Fruit fly (Drosophila melanogaster): ENCODE measurements around the gene Crtc.

DNA sequence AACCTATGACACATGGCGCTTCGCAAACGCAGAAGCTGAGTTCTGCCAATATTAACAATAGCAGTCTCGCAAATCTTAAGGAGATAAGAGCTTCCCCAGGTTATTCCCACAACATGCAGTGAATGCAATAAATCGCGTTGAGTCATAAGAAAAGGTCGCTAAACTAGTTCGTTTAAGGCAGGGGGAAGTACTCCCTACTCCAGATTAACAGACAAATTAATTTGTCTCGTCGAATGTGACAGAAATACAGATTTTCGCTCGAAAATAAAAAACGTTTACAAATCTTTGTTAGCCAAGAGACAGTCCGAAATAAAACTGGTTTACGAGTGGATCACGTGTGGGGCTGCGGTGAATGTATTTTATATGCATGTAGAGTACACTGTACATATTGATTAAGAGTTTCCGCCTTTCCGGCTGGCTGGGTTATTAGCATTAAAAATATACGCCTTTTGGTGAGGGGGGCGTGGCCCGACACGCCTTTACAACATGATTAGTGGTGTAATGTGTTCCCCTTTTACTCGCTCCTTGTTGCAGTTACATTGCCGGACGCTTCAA, 43.4 kb downstream of the Crtc start:
- TF ChIP-seq usp (GFP tag; optimal IDR thresholded peaks at IDR 0.05): no peak
- TF ChIP-seq CG8478 (optimal IDR thresholded peaks at IDR 0.05): no peak
- no peak for TF ChIP-seq pan (optimal IDR thresholded peaks at IDR 0.05)
